Worm (Caenorhabditis elegans): ENCODE measurements around the gene vha-13.

The vha-13 gene

ce11 chrV:14320730-14321319 is 30.7 kb upstream of the vha-13 start:
- TF ChIP-seq alr-1 (tag; optimal IDR thresholded peaks at IDR 0.05) (no peak), Y55F3AM.14 (GFP tag; optimal IDR thresholded peaks at IDR 0.05) (peak; percentile 11), sma-9 (GFP tag; optimal IDR thresholded peaks at IDR 0.05) (no peak), sma-9 (tag; optimal IDR thresholded peaks at IDR 0.05) (no peak), unc-62 (GFP tag; optimal IDR thresholded peaks at IDR 0.05) (no peak)

- no peak for TF ChIP-seq alr-1 (tag; optimal IDR thresholded peaks at IDR 0.05)
- peak; percentile 62 for TF ChIP-seq unc-55 (GFP tag; optimal IDR thresholded peaks at IDR 0.05)
- peak; percentile 15 for TF ChIP-seq F13H6.1 (tag; optimal IDR thresholded peaks at IDR 0.05)
- peak in 1 of 2 experiments; percentile 62 for TF ChIP-seq lsy-2 (tag; optimal IDR thresholded peaks at IDR 0.05)
- TF ChIP-seq lin-13 (GFP tag; optimal IDR thresholded peaks at IDR 0.05), result peak; percentile 25
- TF ChIP-seq mab-5 (tag; optimal IDR thresholded peaks at IDR 0.05), result no peak
- peak; percentile 56 for TF ChIP-seq crh-2 (tag; optimal IDR thresholded peaks at IDR 0.05)
- peak; percentile 1 for TF ChIP-seq nhr-25 (tag; optimal IDR thresholded peaks at IDR 0.05)
- peak; percentile 1 for TF ChIP-seq fos-1 (tag; optimal IDR thresholded peaks at IDR 0.05)
- no peak for TF ChIP-seq nhr-6 (tag; optimal IDR thresholded peaks at IDR 0.05)
- peak; percentile 27 for TF ChIP-seq sma-9 (GFP tag; optimal IDR thresholded peaks at IDR 0.05)
- no peak for TF ChIP-seq sma-9 (tag; optimal IDR thresholded peaks at IDR 0.05)
- peak; percentile 46 for TF ChIP-seq snpc-4 (tag; optimal IDR thresholded peaks at IDR 0.05)
- peak; percentile 59 for TF ChIP-seq ama-1 (optimal IDR thresholded peaks at IDR 0.05)
- TF ChIP-seq gmeb-1 (tag; optimal IDR thresholded peaks at IDR 0.05), result peak; percentile 23
- peak; percentile 65 for TF ChIP-seq nhr-129 (tag; optimal IDR thresholded peaks at IDR 0.05)
- TF ChIP-seq C34F6.9 (tag; optimal IDR thresholded peaks at IDR 0.05), result peak; percentile 83
- TF ChIP-seq sem-4 (tag; optimal IDR thresholded peaks at IDR 0.05), result peak; percentile 25
- TF ChIP-seq nhr-237 (tag; optimal IDR thresholded peaks at IDR 0.05), result no peak
- TF ChIP-seq egl-27 (tag; optimal IDR thresholded peaks at IDR 0.05), result no peak
Measured at ce11 chrV:14322743-14323142, 28.8 kb upstream of the vha-13 start, which contains the start of gene F47B8.3. Gene F47B8.3 (minus strand): TSS chrV:14323003.

- TF ChIP-seq zag-1 (tag; optimal IDR thresholded peaks at IDR 0.05) (no peak), gmeb-1 (tag; optimal IDR thresholded peaks at IDR 0.05) (no peak), fos-1 (tag; optimal IDR thresholded peaks at IDR 0.05) (peak; percentile 26), Y55F3AM.14 (GFP tag; optimal IDR thresholded peaks at IDR 0.05) (no peak)
Measured at ce11 chrV:14324502-14325467, 26.7 kb upstream of the vha-13 start, which contains the start of the genes F47B8.4 and F47B8.18. Gene F47B8.4 (minus strand): TSS chrV:14324673. Gene F47B8.18 (minus strand): TSS chrV:14325464.

- TF ChIP-seq lin-11 (tag; optimal IDR thresholded peaks at IDR 0.05), result no peak
- TF ChIP-seq unc-55 (GFP tag; optimal IDR thresholded peaks at IDR 0.05), result no peak
Measured at ce11 chrV:14327776-14328175, 23.7 kb upstream of the vha-13 start, which contains the start of gene F47B8.5. Gene F47B8.5 (minus strand): TSS chrV:14327876.

- no peak for TF ChIP-seq ztf-4 (tag; optimal IDR thresholded peaks at IDR 0.05)
- no peak for TF ChIP-seq ztf-11 (tag; optimal IDR thresholded peaks at IDR 0.05)
- no peak for TF ChIP-seq nhr-25 (tag; optimal IDR thresholded peaks at IDR 0.05)
- no peak for TF ChIP-seq sem-4 (tag; optimal IDR thresholded peaks at IDR 0.05)
- TF ChIP-seq Y55F3AM.14 (GFP tag; optimal IDR thresholded peaks at IDR 0.05), result no peak
- no peak for TF ChIP-seq nhr-10 (tag; optimal IDR thresholded peaks at IDR 0.05)
- no peak for TF ChIP-seq gmeb-1 (tag; optimal IDR thresholded peaks at IDR 0.05)
- no peak for TF ChIP-seq mdl-1 (tag; optimal IDR thresholded peaks at IDR 0.05)
- no peak for TF ChIP-seq blmp-1 (tag; optimal IDR thresholded peaks at IDR 0.05; ENCODE audit: insufficient read depth)
- TF ChIP-seq nhr-77 (tag; optimal IDR thresholded peaks at IDR 0.05), result no peak
- TF ChIP-seq ztf-1 (GFP tag; conservative IDR thresholded peaks at IDR 0.05), result no peak
- no peak for TF ChIP-seq fos-1 (tag; optimal IDR thresholded peaks at IDR 0.05)
- TF ChIP-seq C34F6.9 (tag; optimal IDR thresholded peaks at IDR 0.05), result no peak
- no peak for TF ChIP-seq ama-1 (optimal IDR thresholded peaks at IDR 0.05)
- TF ChIP-seq nhr-237 (tag; optimal IDR thresholded peaks at IDR 0.05), result no peak
- no peak for TF ChIP-seq F13H6.1 (tag; optimal IDR thresholded peaks at IDR 0.05)
- TF ChIP-seq elt-3 (tag; optimal IDR thresholded peaks at IDR 0.05), result no peak
- TF ChIP-seq lsy-2 (tag; optimal IDR thresholded peaks at IDR 0.05), result no peak
- no peak for TF ChIP-seq nhr-129 (tag; optimal IDR thresholded peaks at IDR 0.05)
Measured at ce11 chrV:14328806-14329205, 22.7 kb upstream of the vha-13 start, which contains the start of gene pepm-1. Gene pepm-1 (plus strand): TSS chrV:14329106.
